Fruit fly (Drosophila melanogaster): ENCODE results near the gene pic.

The pic gene

dm6 chr3R:13032323-13032722 lies 19.7 kb upstream of the pic start, which contains the start of gene ry:
Gene ry (plus strand): TSS chr3R:13032528.
- TF ChIP-seq CG17801 (GFP tag; optimal IDR thresholded peaks at IDR 0.05; ENCODE audit: partially characterized antibody), result no peak

- TF ChIP-seq CG17801 (GFP tag; optimal IDR thresholded peaks at IDR 0.05; ENCODE audit: partially characterized antibody), result peak; percentile 34
Measured at dm6 chr3R:13032975-13033445, 19.0 kb upstream of the pic start.

- no peak for TF ChIP-seq CG17801 (GFP tag; optimal IDR thresholded peaks at IDR 0.05; ENCODE audit: partially characterized antibody)
Measured at dm6 chr3R:13033670-13034069, 18.4 kb upstream of the pic start.

dm6 chr3R:13036064-13036463 lies 16.0 kb upstream of the pic start:
- no peak for TF ChIP-seq CG17801 (GFP tag; optimal IDR thresholded peaks at IDR 0.05; ENCODE audit: partially characterized antibody)

- TF ChIP-seq CG17801 (GFP tag; optimal IDR thresholded peaks at IDR 0.05; ENCODE audit: partially characterized antibody), result no peak
Measured at dm6 chr3R:13038075-13038474, 14.0 kb upstream of the pic start, which contains the start of gene CG11668. Gene CG11668 (plus strand): TSS chr3R:13038375.

dm6 chr3R:13039037-13039583 lies 12.9 kb upstream of the pic start:
- no peak for TF ChIP-seq CG17801 (GFP tag; optimal IDR thresholded peaks at IDR 0.05; ENCODE audit: partially characterized antibody)

- no peak for TF ChIP-seq CG17801 (GFP tag; optimal IDR thresholded peaks at IDR 0.05; ENCODE audit: partially characterized antibody)
Measured at dm6 chr3R:13041750-13042149, 10.3 kb upstream of the pic start, which contains the start of gene CG11670. Gene CG11670 (plus strand): TSS chr3R:13042050.

- TF ChIP-seq CG17801 (GFP tag; optimal IDR thresholded peaks at IDR 0.05; ENCODE audit: partially characterized antibody), result no peak
Measured at dm6 chr3R:13042258-13043032, 9.6 kb upstream of the pic start, which contains the start of gene snk. Gene snk (minus strand): TSS chr3R:13042770.

dm6 chr3R:13043857-13044256 lies 8.2 kb upstream of the pic start, which contains the start of gene CG45122:
Gene CG45122 (plus strand): TSS chr3R:13044157.
- no peak for TF ChIP-seq CG17801 (GFP tag; optimal IDR thresholded peaks at IDR 0.05; ENCODE audit: partially characterized antibody)

dm6 chr3R:13044459-13044858 lies 7.6 kb upstream of the pic start, which contains the start of gene Hsc70-2:
Gene Hsc70-2 (plus strand): TSS chr3R:13044759.
- no peak for TF ChIP-seq CG17801 (GFP tag; optimal IDR thresholded peaks at IDR 0.05; ENCODE audit: partially characterized antibody)

- no peak for TF ChIP-seq CG17801 (GFP tag; optimal IDR thresholded peaks at IDR 0.05; ENCODE audit: partially characterized antibody)
Measured at dm6 chr3R:13047431-13047830, 4.6 kb upstream of the pic start, which contains the start of gene CG31157. Gene CG31157 (plus strand): TSS chr3R:13047731.

- no peak for TF ChIP-seq CG17801 (GFP tag; optimal IDR thresholded peaks at IDR 0.05; ENCODE audit: partially characterized antibody)
Measured at dm6 chr3R:13051298-13051723, 734 bp upstream of the pic start, which contains the start of gene CG7966. Gene CG7966 (minus strand): TSS chr3R:13051453.

dm6 chr3R:13056553-13056952 lies 4.5 kb downstream of the pic start:
- TF ChIP-seq CG17801 (GFP tag; optimal IDR thresholded peaks at IDR 0.05; ENCODE audit: partially characterized antibody), result no peak

dm6 chr3R:13057121-13057805 lies 5.2 kb downstream of the pic start, which contains the start of gene sim:
Gene sim (plus strand): TSS chr3R:13057755.
- TF ChIP-seq CG17801 (GFP tag; optimal IDR thresholded peaks at IDR 0.05; ENCODE audit: partially characterized antibody), result no peak
